Worm (Caenorhabditis elegans) whole organism, young adult: ENCODE results near the gene sra-2.
A peak's percentile ranks its signal among the peaks of the same experiment; 100 is the strongest.

ENCODE experiments used
- B0019.2 ChIP-seq: fragments of 200-800 bp; sonication (Bioruptor generic); conservative IDR thresholded peaks from 2 replicates; pipeline ENCODE4 v1.3.6; 2022; ENCODE audit warnings: missing genetic modification reagents, missing genetic modification characterization, missing compliant biosample characterization
- B0035.1 ChIP-seq: sonication (generic microtip); optimal IDR thresholded peaks from 2 replicates; lab custom pipeline; 2016; ENCODE audit warnings: missing genetic modification characterization, mild to moderate bottlenecking, missing compliant biosample characterization, missing genotype, missing genetic modification reagents
- B0336.3 ChIP-seq: fragments of 200-800 bp; sonication (Bioruptor generic); IDR thresholded peaks from 2 replicates; pipeline ENCODE4 v1.3.6; 2022; ENCODE audit warnings: missing genetic modification characterization, missing compliant biosample characterization
- F22D6.2 ChIP-seq: sonication (generic microtip); optimal IDR thresholded peaks from 2 replicates; lab custom pipeline; 2016; ENCODE audit warnings: mild to moderate bottlenecking, missing genetic modification characterization, missing compliant biosample characterization
- F33H1.4 ChIP-seq: fragments of 200-800 bp; sonication (Bioruptor generic); IDR thresholded peaks from 2 replicates; pipeline ENCODE4 v1.3.6; 2022; ENCODE audit warnings: missing genetic modification reagents, missing genetic modification characterization, missing compliant biosample characterization
- F39B2.1 ChIP-seq: fragments of 200-800 bp; sonication (Bioruptor generic); IDR thresholded peaks from 2 replicates; pipeline ENCODE4 v1.3.6; 2022; ENCODE audit warnings: missing genetic modification reagents, missing genetic modification characterization, missing compliant biosample characterization
- F49E8.2 ChIP-seq: sonication (generic microtip); optimal IDR thresholded peaks from 3 replicates; lab custom pipeline; 2017; ENCODE audit warnings: missing genetic modification characterization, mild to moderate bottlenecking, missing compliant biosample characterization, antibody characterized with exemption, moderate library complexity; ENCODE audit not compliant: insufficient read depth
- K11D2.4 ChIP-seq: fragments of 200-800 bp; sonication (Bioruptor generic); IDR thresholded peaks from 2 replicates; pipeline ENCODE4 v1.3.6; 2022; ENCODE audit warnings: missing genetic modification reagents, missing genetic modification characterization, missing compliant biosample characterization
- T26A5.8 ChIP-seq: sonication (generic microtip); optimal IDR thresholded peaks from 2 replicates; lab custom pipeline; 2016; ENCODE audit warnings: missing genetic modification characterization, missing compliant biosample characterization
- Y67H2A.10 ChIP-seq: fragments of 200-800 bp; sonication (Bioruptor generic); conservative IDR thresholded peaks from 2 replicates; pipeline ENCODE4 v1.3.6; 2022; ENCODE audit warnings: missing genetic modification reagents, missing genetic modification characterization, missing compliant biosample characterization
- ZK185.1 ChIP-seq: sonication (generic microtip); optimal IDR thresholded peaks from 2 replicates; lab custom pipeline; 2016; ENCODE audit warnings: mild to moderate bottlenecking, missing genetic modification characterization, missing compliant biosample characterization; ENCODE audit not compliant: poor library complexity, severe bottlenecking
- attf-3 ChIP-seq: fragments of 200-800 bp; sonication (Bioruptor generic); conservative IDR thresholded peaks from 2 replicates; pipeline ENCODE4 v1.3.6; 2022; ENCODE audit warnings: missing genetic modification reagents, missing genetic modification characterization, missing compliant biosample characterization
- attf-5 ChIP-seq: fragments of 200-800 bp; sonication (Bioruptor generic); optimal IDR thresholded peaks from 2 replicates; lab custom pipeline; 2018; ENCODE audit warnings: mild to moderate bottlenecking, missing genetic modification characterization, missing compliant biosample characterization
- ccch-3 ChIP-seq: fragments of 200-800 bp; sonication (Bioruptor generic); optimal IDR thresholded peaks from 2 replicates; lab custom pipeline; 2018; ENCODE audit warnings: mild to moderate bottlenecking, missing genetic modification characterization, missing compliant biosample characterization
- cebp-1 ChIP-seq, 2 experiments: fragments of 200-800 bp in 1 of 2; sonication (Bioruptor generic) in 1 of 2; sonication (generic microtip) in 1 of 2; IDR thresholded peaks in 1 of 2; optimal IDR thresholded peaks in 1 of 2; 2 replicates each; pipeline versions ENCODE4 v1.3.6 to Lab custom; 2017 to 2022; ENCODE audit warnings: missing compliant biosample characterization in 2 of 2, missing genetic modification characterization in 2 of 2, mild to moderate bottlenecking in 1 of 2, missing genetic modification reagents in 1 of 2, moderate library complexity in 1 of 2
- cebp-2 ChIP-seq: fragments of 200-800 bp; sonication (Bioruptor generic); IDR thresholded peaks from 2 replicates; pipeline ENCODE4 v1.3.6; 2022; ENCODE audit warnings: missing genetic modification characterization, missing compliant biosample characterization
- ceh-79 ChIP-seq: sonication (generic microtip); optimal IDR thresholded peaks from 2 replicates; lab custom pipeline; 2017; ENCODE audit warnings: mild to moderate bottlenecking, missing genetic modification characterization, missing compliant biosample characterization
- ceh-91 ChIP-seq: fragments of 200-800 bp; sonication (Bioruptor generic); IDR thresholded peaks from 2 replicates; pipeline ENCODE4 v1.3.6; 2022; ENCODE audit warnings: missing genetic modification reagents, missing genetic modification characterization, missing compliant biosample characterization
- die-1 ChIP-seq: sonication (generic microtip); optimal IDR thresholded peaks from 2 replicates; lab custom pipeline; 2016; ENCODE audit warnings: missing genotype, mild to moderate bottlenecking, missing genetic modification characterization, missing compliant biosample characterization
- dpl-1 ChIP-seq: fragments of 150-350 bp; optimal IDR thresholded peaks from 2 replicates; lab custom pipeline; 2014; ENCODE audit warnings: missing biosample characterization, missing genetic modification reagents, missing genetic modification characterization
- efl-1 ChIP-seq: fragments of 150-350 bp; optimal IDR thresholded peaks from 2 replicates; lab custom pipeline; 2014; ENCODE audit warnings: missing biosample characterization, missing genetic modification reagents, missing genetic modification characterization
- him-1 ChIP-seq: sonication (generic microtip); optimal IDR thresholded peaks from 2 replicates; lab custom pipeline; 2016; ENCODE audit warnings: missing genotype, missing genetic modification reagents, missing genetic modification characterization, missing compliant biosample characterization
- hsf-1 ChIP-seq: fragments of 200-800 bp; sonication (Bioruptor generic); IDR thresholded peaks from 2 replicates; pipeline ENCODE4 v1.3.6; 2022; ENCODE audit warnings: missing genetic modification reagents, missing genetic modification characterization, missing compliant biosample characterization
- lir-1 ChIP-seq: fragments of 200-800 bp; sonication (Bioruptor generic); conservative IDR thresholded peaks from 2 replicates; pipeline ENCODE4 v1.3.6; 2022; ENCODE audit warnings: missing genetic modification reagents, missing genetic modification characterization, missing compliant biosample characterization
- lsl-1 ChIP-seq: fragments of 200-800 bp; sonication (Bioruptor generic); optimal IDR thresholded peaks from 2 replicates; lab custom pipeline; 2018; ENCODE audit warnings: mild to moderate bottlenecking, missing genetic modification characterization, moderate library complexity, missing compliant biosample characterization
- madf-3 ChIP-seq: fragments of 200-800 bp; sonication (Bioruptor generic); IDR thresholded peaks from 2 replicates; pipeline ENCODE4 v1.3.6; 2022; ENCODE audit warnings: missing genetic modification reagents, missing genetic modification characterization, missing compliant biosample characterization
- madf-6 ChIP-seq: fragments of 200-800 bp; sonication (Bioruptor generic); IDR thresholded peaks from 2 replicates; pipeline ENCODE4 v1.3.6; 2022; ENCODE audit warnings: missing genetic modification reagents, missing genetic modification characterization, missing compliant biosample characterization
- madf-8 ChIP-seq: fragments of 200-800 bp; sonication (Bioruptor generic); conservative IDR thresholded peaks from 2 replicates; pipeline ENCODE4 v1.3.6; 2022; ENCODE audit warnings: missing genetic modification reagents, missing genetic modification characterization, missing compliant biosample characterization
- mes-4 ChIP-seq: sonication (generic microtip); optimal IDR thresholded peaks from 2 replicates; lab custom pipeline; 2016; ENCODE audit warnings: missing genotype, missing genetic modification characterization, missing compliant biosample characterization
- nfyb-1 ChIP-seq: fragments of 200-800 bp; sonication (Bioruptor generic); IDR thresholded peaks from 2 replicates; pipeline ENCODE4 v1.3.6; 2022; ENCODE audit warnings: missing genetic modification reagents, missing genetic modification characterization, missing compliant biosample characterization
- pha-4 ChIP-seq: fragments of 150-350 bp; sonication (generic microtip); optimal IDR thresholded peaks from 2 replicates; lab custom pipeline; 2014; ENCODE audit warnings: missing biosample characterization, missing genetic modification reagents, missing genetic modification characterization
- rcor-1 ChIP-seq: fragments of 200-800 bp; sonication (Bioruptor generic); IDR thresholded peaks from 2 replicates; pipeline ENCODE4 v1.3.6; 2022; ENCODE audit warnings: missing genetic modification reagents, missing genetic modification characterization, missing compliant biosample characterization
- repo-1 ChIP-seq: sonication (generic microtip); optimal IDR thresholded peaks from 2 replicates; lab custom pipeline; 2017; ENCODE audit warnings: mild to moderate bottlenecking, missing genetic modification characterization, missing compliant biosample characterization
- snpc-1.1 ChIP-seq: sonication (generic microtip); optimal IDR thresholded peaks from 2 replicates; lab custom pipeline; 2017; ENCODE audit warnings: missing genetic modification characterization, mild to moderate bottlenecking, missing compliant biosample characterization, antibody characterized with exemption, moderate library complexity, missing genotype, missing genetic modification reagents; ENCODE audit not compliant: insufficient read depth
- snpc-1.3 ChIP-seq: sonication (generic microtip); optimal IDR thresholded peaks from 2 replicates; lab custom pipeline; 2017; ENCODE audit warnings: missing genetic modification characterization, mild to moderate bottlenecking, missing compliant biosample characterization, antibody characterized with exemption, moderate library complexity, missing genotype, missing genetic modification reagents; ENCODE audit not compliant: insufficient read depth
- snpc-3.4 ChIP-seq: sonication (generic microtip); optimal IDR thresholded peaks from 2 replicates; lab custom pipeline; 2017; ENCODE audit warnings: missing genetic modification characterization, mild to moderate bottlenecking, missing compliant biosample characterization, antibody characterized with exemption, moderate library complexity, missing genotype, missing genetic modification reagents
- sptf-2 ChIP-seq: fragments of 200-800 bp; sonication (Bioruptor generic); optimal IDR thresholded peaks from 2 replicates; lab custom pipeline; 2018; ENCODE audit warnings: mild to moderate bottlenecking, missing genetic modification characterization, missing compliant biosample characterization
- tlf-1 ChIP-seq: fragments of 200-800 bp; sonication (Bioruptor generic); optimal IDR thresholded peaks from 2 replicates; lab custom pipeline; 2018; ENCODE audit warnings: mild to moderate bottlenecking, missing genetic modification characterization, missing compliant biosample characterization
- unc-130 ChIP-seq: sonication (generic microtip); optimal IDR thresholded peaks from 2 replicates; lab custom pipeline; 2016; ENCODE audit warnings: missing genetic modification reagents, missing genetic modification characterization, missing compliant biosample characterization
- unc-62 ChIP-seq: fragments of 150-350 bp; optimal IDR thresholded peaks from 2 replicates; lab custom pipeline; 2014; ENCODE audit warnings: missing biosample characterization, missing genetic modification reagents, missing genetic modification characterization
- xnd-1 ChIP-seq: sonication (generic microtip); optimal IDR thresholded peaks from 2 replicates; lab custom pipeline; 2016; ENCODE audit warnings: missing genotype, missing genetic modification reagents, missing genetic modification characterization, missing compliant biosample characterization
- ztf-3 ChIP-seq: fragments of 200-800 bp; sonication (Bioruptor generic); optimal IDR thresholded peaks from 2 replicates; lab custom pipeline; 2018; ENCODE audit warnings: mild to moderate bottlenecking, missing genetic modification characterization, missing compliant biosample characterization

sra-2 gene

ce11 chrII:9523539-9524224 lies 4.9 kb upstream of the sra-2 start, which contains the start of gene mex-6:
TSS of gene mex-6 (plus strand) at chrII:9524174.
- peak; percentile 98 for TF ChIP-seq lsl-1 (GFP tag; lab: Kevin White, UChicago)
- TF ChIP-seq hsf-1: peak; percentile 66; the same call in 1 of the 2 replicates
- peak; percentile 53 for TF ChIP-seq him-1
- TF ChIP-seq attf-3 (GFP tag; lab: Robert Waterston, UW): peak; percentile 45; the same call in 1 of the 2 replicates
- peak; percentile 42; the same call in 1 of the 2 replicates for TF ChIP-seq madf-3
- TF ChIP-seq madf-8: peak; percentile 92
- no peak for TF ChIP-seq T26A5.8 (tag; lab: Kevin White, UChicago)
- no peak for TF ChIP-seq cebp-2 (GFP tag; lab: Robert Waterston, UW)
- TF ChIP-seq snpc-1.3 (tag; lab: Kevin White, UChicago): peak; percentile 49
- peak; percentile 85 for TF ChIP-seq ceh-91 (GFP tag; lab: Robert Waterston, UW)
- TF ChIP-seq F22D6.2: no peak
- peak; percentile 32 for TF ChIP-seq tlf-1 (GFP tag; lab: Kevin White, UChicago)
- peak; percentile 92 for TF ChIP-seq xnd-1 (tag; lab: Kevin White, UChicago)
- peak; percentile 30 for TF ChIP-seq F49E8.2 (tag; lab: Kevin White, UChicago)
- TF ChIP-seq madf-6 (GFP tag; lab: Robert Waterston, UW): peak; percentile 97
- no peak for TF ChIP-seq Y67H2A.10
- TF ChIP-seq F33H1.4 (GFP tag; lab: Robert Waterston, UW): peak; percentile 94
- TF ChIP-seq B0019.2: 0 out of 2 replicates have a peak, but pooled peaks have one; percentile 57
- peak; percentile 52 for TF ChIP-seq unc-130 (GFP tag; lab: Kevin White, UChicago)
- TF ChIP-seq rcor-1: peak; percentile 52; the same call in 1 of the 2 replicates
- peak; percentile 58 for TF ChIP-seq snpc-3.4 (tag; lab: Kevin White, UChicago)
- peak; percentile 70 for TF ChIP-seq dpl-1 (GFP tag; lab: Kevin White, UChicago)
- peak; percentile 95 for TF ChIP-seq efl-1
- no peak for TF ChIP-seq ZK185.1 (tag; lab: Kevin White, UChicago)
- TF ChIP-seq, all 124 proteins: peak for 19

- TF ChIP-seq nfyb-1: no peak
- no peak for TF ChIP-seq unc-130 (GFP tag; lab: Kevin White, UChicago)
- TF ChIP-seq ceh-91 (GFP tag; lab: Robert Waterston, UW): no peak
- TF ChIP-seq mes-4: no peak
- no peak for TF ChIP-seq lir-1
- TF ChIP-seq snpc-1.3 (tag; lab: Kevin White, UChicago): no peak
- no peak for TF ChIP-seq B0336.3
Observed at ce11 chrII:9532011-9532410, 3.4 kb downstream of the sra-2 start, which contains the start of gene sra-9. TSS of gene sra-9 (plus strand) at chrII:9532311.

- TF ChIP-seq B0019.2: no peak
- TF ChIP-seq attf-5: no peak
- TF ChIP-seq cebp-1 (GFP tag; IDR thresholded peaks at IDR 0.05; lab: Robert Waterston, UW): no peak
- TF ChIP-seq cebp-1 (tag; optimal IDR thresholded peaks at IDR 0.05; lab: Kevin White, UChicago): no peak
- TF ChIP-seq repo-1: no peak
- TF ChIP-seq sptf-2: no peak
Observed at ce11 chrII:9537429-9537828, 8.8 kb downstream of the sra-2 start, which contains the start of gene sra-8. TSS of gene sra-8 (plus strand) at chrII:9537729.

ce11 chrII:9540723-9541122 lies 12.1 kb downstream of the sra-2 start, which contains the start of gene sra-3:
TSS of gene sra-3 (minus strand) at chrII:9540823.
- TF ChIP-seq B0019.2 (no peak), cebp-2 (GFP tag; lab: Robert Waterston, UW) (no peak), pha-4 (no peak), sptf-2 (no peak), snpc-1.1 (tag; lab: Kevin White, UChicago) (no peak), ceh-79 (tag; lab: Kevin White, UChicago) (no peak), unc-62 (GFP tag; lab: Kevin White, UChicago) (no peak), K11D2.4 (GFP tag; lab: Robert Waterston, UW) (no peak), ccch-3 (GFP tag; lab: Kevin White, UChicago) (no peak), B0035.1 (tag; lab: Kevin White, UChicago) (no peak), die-1 (tag; lab: Kevin White, UChicago) (no peak), nfyb-1 (no peak), snpc-3.4 (tag; lab: Kevin White, UChicago) (no peak), ztf-3 (GFP tag; lab: Kevin White, UChicago) (no peak), F39B2.1 (GFP tag; lab: Robert Waterston, UW) (no peak)
